Worm (Caenorhabditis elegans) whole organism, mixed stage, embryonic: ENCODE results near the gene C04G6.11.
A peak's percentile ranks its signal among the peaks of the same experiment; 100 is the strongest.

Experiments
- M03D4.4 ChIP-seq: sonication (generic microtip); optimal IDR thresholded peaks from 2 replicates; lab custom pipeline; 2017; ENCODE audit warnings: mild to moderate bottlenecking, missing genetic modification characterization, missing compliant biosample characterization
- bed-3 ChIP-seq: fragments of 200-800 bp; sonication (Bioruptor generic); optimal IDR thresholded peaks from 3 replicates; lab custom pipeline; 2018; ENCODE audit warnings: mild to moderate bottlenecking, missing genetic modification characterization, moderate library complexity, missing compliant biosample characterization
- blmp-1 ChIP-seq: fragments of 150-350 bp; optimal IDR thresholded peaks from 2 replicates; lab custom pipeline; 2014; ENCODE audit warnings: missing biosample characterization, missing genetic modification characterization
- ceh-39 ChIP-seq: fragments of 150-350 bp; optimal IDR thresholded peaks from 2 replicates; lab custom pipeline; 2014; ENCODE audit warnings: missing biosample characterization, missing genetic modification characterization
- ceh-43 ChIP-seq: fragments of 200-800 bp; sonication (Bioruptor generic); optimal IDR thresholded peaks from 2 replicates; lab custom pipeline; 2018; ENCODE audit warnings: mild to moderate bottlenecking, missing genetic modification characterization, moderate library complexity, missing compliant biosample characterization
- ceh-83 ChIP-seq: fragments of 200-800 bp; sonication (Bioruptor generic); optimal IDR thresholded peaks from 2 replicates; lab custom pipeline; 2018; ENCODE audit warnings: mild to moderate bottlenecking, missing genetic modification characterization, missing compliant biosample characterization
- ces-1 ChIP-seq: fragments of 150-350 bp; optimal IDR thresholded peaks from 2 replicates; lab custom pipeline; 2014; ENCODE audit warnings: missing biosample characterization, missing genetic modification reagents, missing genetic modification characterization
- cnd-1 ChIP-seq: fragments of 200-800 bp; sonication (Bioruptor generic); optimal IDR thresholded peaks from 2 replicates; lab custom pipeline; 2018; ENCODE audit warnings: mild to moderate bottlenecking, missing genetic modification characterization, missing compliant biosample characterization
- elt-1 ChIP-seq: sonication (generic microtip); optimal IDR thresholded peaks from 2 replicates; lab custom pipeline; 2017; ENCODE audit warnings: missing genetic modification characterization, mild to moderate bottlenecking, missing compliant biosample characterization, antibody characterized with exemption, moderate library complexity, borderline replicate concordance; ENCODE audit not compliant: insufficient read depth
- elt-3 ChIP-seq: fragments of 150-350 bp; optimal IDR thresholded peaks from 2 replicates; lab custom pipeline; 2014; ENCODE audit warnings: missing biosample characterization, missing genetic modification characterization
- flh-1 ChIP-seq: fragments of 200-800 bp; sonication (Bioruptor generic); optimal IDR thresholded peaks from 2 replicates; lab custom pipeline; 2018; ENCODE audit warnings: mild to moderate bottlenecking, missing genetic modification characterization, moderate library complexity, missing compliant biosample characterization
- ham-2 ChIP-seq: fragments of 200-800 bp; sonication (Bioruptor generic); optimal IDR thresholded peaks from 2 replicates; lab custom pipeline; 2018; ENCODE audit warnings: mild to moderate bottlenecking, missing genetic modification characterization, missing compliant biosample characterization
- hlh-1 ChIP-seq: fragments of 150-350 bp; optimal IDR thresholded peaks from 2 replicates; lab custom pipeline; 2014; ENCODE audit warnings: missing biosample characterization, missing genetic modification reagents, missing genetic modification characterization
- lin-13 ChIP-seq: fragments of 150-350 bp; optimal IDR thresholded peaks from 2 replicates; lab custom pipeline; 2014; ENCODE audit warnings: missing biosample characterization, missing genetic modification characterization
- lsy-2 ChIP-seq: fragments of 150-350 bp; optimal IDR thresholded peaks from 2 replicates; lab custom pipeline; 2014; ENCODE audit warnings: missing biosample characterization, missing genetic modification characterization
- mep-1 ChIP-seq: fragments of 150-350 bp; optimal IDR thresholded peaks from 2 replicates; lab custom pipeline; 2017; ENCODE audit warnings: missing biosample characterization, missing genetic modification reagents, missing genetic modification characterization, inconsistent platforms
- mls-2 ChIP-seq: sonication (generic microtip); optimal IDR thresholded peaks from 2 replicates; lab custom pipeline; 2016; ENCODE audit warnings: mild to moderate bottlenecking, missing genetic modification characterization, moderate library complexity, missing compliant biosample characterization
- nhr-12 ChIP-seq: fragments of 150-350 bp; optimal IDR thresholded peaks from 2 replicates; lab custom pipeline; 2014; ENCODE audit warnings: missing biosample characterization, missing genetic modification characterization
- nhr-2 ChIP-seq: fragments of 150-350 bp; optimal IDR thresholded peaks from 2 replicates; lab custom pipeline; 2014; ENCODE audit warnings: missing biosample characterization, missing genetic modification characterization
- nhr-237 ChIP-seq: fragments of 150-350 bp; optimal IDR thresholded peaks from 2 replicates; lab custom pipeline; 2014; ENCODE audit warnings: missing biosample characterization, missing genetic modification characterization
- nhr-28 ChIP-seq: fragments of 150-350 bp; optimal IDR thresholded peaks from 2 replicates; lab custom pipeline; 2014; ENCODE audit warnings: missing biosample characterization, missing genetic modification characterization
- nhr-76 ChIP-seq: sonication (generic microtip); optimal IDR thresholded peaks from 2 replicates; lab custom pipeline; 2017; ENCODE audit warnings: missing biosample characterization, missing genetic modification characterization
- pha-4 ChIP-seq: fragments of 150-350 bp; optimal IDR thresholded peaks from 2 replicates; lab custom pipeline; 2018; ENCODE audit warnings: missing biosample characterization, missing genetic modification reagents, missing genetic modification characterization
- sem-2 ChIP-seq: fragments of 200-800 bp; sonication (Bioruptor generic); optimal IDR thresholded peaks from 2 replicates; lab custom pipeline; 2018; ENCODE audit warnings: mild to moderate bottlenecking, missing genetic modification characterization, missing compliant biosample characterization
- snpc-4 ChIP-seq: fragments of 150-350 bp; optimal IDR thresholded peaks from 2 replicates; lab custom pipeline; 2014; ENCODE audit warnings: missing biosample characterization, missing genetic modification characterization
- sptf-1 ChIP-seq: sonication (generic microtip); optimal IDR thresholded peaks from 2 replicates; lab custom pipeline; 2017; ENCODE audit warnings: mild to moderate bottlenecking, missing genetic modification characterization, moderate library complexity, missing compliant biosample characterization
- tbx-8 ChIP-seq: fragments of 200-800 bp; sonication (Bioruptor generic); optimal IDR thresholded peaks from 2 replicates; lab custom pipeline; 2018; ENCODE audit warnings: mild to moderate bottlenecking, missing genetic modification characterization, moderate library complexity, missing compliant biosample characterization
- unc-120 ChIP-seq: sonication (generic microtip); optimal IDR thresholded peaks from 2 replicates; lab custom pipeline; 2017; ENCODE audit warnings: missing genetic modification characterization, missing compliant biosample characterization; ENCODE audit not compliant: poor library complexity, severe bottlenecking
- unc-39 ChIP-seq: fragments of 150-350 bp; optimal IDR thresholded peaks from 2 replicates; lab custom pipeline; 2014; ENCODE audit warnings: missing biosample characterization, missing genetic modification characterization
- unc-62 ChIP-seq: fragments of 150-350 bp; optimal IDR thresholded peaks from 2 replicates; lab custom pipeline; 2014; ENCODE audit warnings: missing biosample characterization, missing genetic modification reagents, missing genetic modification characterization
- zip-8 ChIP-seq: fragments of 150-350 bp; optimal IDR thresholded peaks from 2 replicates; lab custom pipeline; 2014; ENCODE audit warnings: missing biosample characterization, missing genetic modification characterization

Gene C04G6.11

ce11 chrII:5092362-5093281 lies 11.0 kb downstream of the C04G6.11 start, which contains the start of gene C04G6.2:
Gene C04G6.2, plus strand, starts transcription at chrII:5093231.
- TF ChIP-seq snpc-4 (tag; lab: Kevin White, UChicago): no peak
- TF ChIP-seq hlh-1 (tag; lab: Kevin White, UChicago): no peak
- no peak for TF ChIP-seq ceh-43
- TF ChIP-seq nhr-28 (tag; lab: Kevin White, UChicago): no peak
- no peak for TF ChIP-seq lin-13 (tag; lab: Kevin White, UChicago)
- TF ChIP-seq M03D4.4 (tag; lab: Kevin White, UChicago): peak; percentile 16
- no peak for TF ChIP-seq bed-3 (GFP tag; lab: Kevin White, UChicago)
- peak; percentile 69 for TF ChIP-seq nhr-237 (tag; lab: Kevin White, UChicago)
- no peak for TF ChIP-seq zip-8 (tag; lab: Kevin White, UChicago)
- no peak for TF ChIP-seq nhr-12 (tag; lab: Kevin White, UChicago)
- TF ChIP-seq elt-3 (tag; lab: Kevin White, UChicago): no peak
- TF ChIP-seq lsy-2 (tag; lab: Kevin White, UChicago): no peak
- TF ChIP-seq nhr-76 (tag; lab: Kevin White, UChicago): no peak
- TF ChIP-seq pha-4 (tag; lab: Kevin White, UChicago): peak; percentile 96
- no peak for TF ChIP-seq unc-39
- peak; percentile 76 for TF ChIP-seq ham-2 (GFP tag; lab: Kevin White, UChicago)
- no peak for TF ChIP-seq blmp-1 (tag; lab: Kevin White, UChicago)
- peak; percentile 49 for TF ChIP-seq ces-1 (GFP tag; lab: Kevin White, UChicago)
- peak; percentile 43 for TF ChIP-seq mls-2
- no peak for TF ChIP-seq nhr-2 (tag; lab: Kevin White, UChicago)
- TF ChIP-seq ceh-83 (GFP tag; lab: Kevin White, UChicago): no peak
- TF ChIP-seq unc-120: peak; percentile 26
- no peak for TF ChIP-seq elt-1
- TF ChIP-seq sem-2 (GFP tag; lab: Kevin White, UChicago): no peak
- peak; percentile 45 for TF ChIP-seq mep-1 (tag; lab: Kevin White, UChicago)
- no peak for TF ChIP-seq ceh-39
- TF ChIP-seq sptf-1 (tag; lab: Kevin White, UChicago): peak; percentile 14
- no peak for TF ChIP-seq cnd-1 (tag; lab: Kevin White, UChicago)

- TF ChIP-seq snpc-4 (tag; lab: Kevin White, UChicago): no peak
Measured at ce11 chrII:5091640-5092243, 11.9 kb downstream of the C04G6.11 start, which contains the start of gene pld-1. Gene pld-1, minus strand, starts transcription at chrII:5091690.

ce11 chrII:5086143-5086542 lies 17.5 kb downstream of the C04G6.11 start:
- TF ChIP-seq pha-4 (tag; lab: Kevin White, UChicago) (no peak), ceh-43 (no peak), sptf-1 (tag; lab: Kevin White, UChicago) (no peak), lsy-2 (tag; lab: Kevin White, UChicago) (no peak), tbx-8 (no peak), zip-8 (tag; lab: Kevin White, UChicago) (no peak), sem-2 (GFP tag; lab: Kevin White, UChicago) (no peak), nhr-2 (tag; lab: Kevin White, UChicago) (no peak), M03D4.4 (tag; lab: Kevin White, UChicago) (no peak), mep-1 (tag; lab: Kevin White, UChicago) (no peak), unc-62 (GFP tag; lab: Kevin White, UChicago) (no peak), elt-1 (no peak), hlh-1 (tag; lab: Kevin White, UChicago) (no peak), unc-39 (no peak), flh-1 (GFP tag; lab: Kevin White, UChicago) (no peak), elt-3 (tag; lab: Kevin White, UChicago) (no peak)

ce11 chrII:5085450-5085849 lies 18.2 kb downstream of the C04G6.11 start, which contains the start of gene txt-9:
Gene txt-9, plus strand, starts transcription at chrII:5085785.
- TF ChIP-seq elt-3 (tag; lab: Kevin White, UChicago) (no peak), blmp-1 (tag; lab: Kevin White, UChicago) (no peak), nhr-237 (tag; lab: Kevin White, UChicago) (no peak), bed-3 (GFP tag; lab: Kevin White, UChicago) (no peak), lsy-2 (tag; lab: Kevin White, UChicago) (no peak), ces-1 (GFP tag; lab: Kevin White, UChicago) (no peak), tbx-8 (no peak)
